Worm (Caenorhabditis elegans): ENCODE measurements around the gene ZK380.4.

Gene ZK380.4

ce11 chrX:1655207-1655606 lies 3.4 kb upstream of the ZK380.4 start, which contains the start of gene tbx-32:
Gene tbx-32 (plus strand): TSS chrX:1655507.
- TF ChIP-seq ceh-8 (GFP tag; optimal IDR thresholded peaks at IDR 0.05) (no peak), hlh-17 (GFP tag; optimal IDR thresholded peaks at IDR 0.05; ENCODE audit: borderline replicate concordance) (no peak), aly-2 (tag; optimal IDR thresholded peaks at IDR 0.05) (no peak), C16A3.4 (tag; optimal IDR thresholded peaks at IDR 0.05) (no peak), efl-1 (optimal IDR thresholded peaks at IDR 0.05) (no peak), efl-1 (GFP tag; optimal IDR thresholded peaks at IDR 0.05 in 1 of 2) (no peak), unc-130 (tag; optimal IDR thresholded peaks at IDR 0.05) (no peak), fkh-10 (GFP tag; optimal IDR thresholded peaks at IDR 0.05) (no peak), efl-3 (GFP tag; optimal IDR thresholded peaks at IDR 0.05) (no peak), nhr-84 (tag; optimal IDR thresholded peaks at IDR 0.05) (no peak), fkh-8 (tag; optimal IDR thresholded peaks at IDR 0.05) (no peak), elt-3 (tag; optimal IDR thresholded peaks at IDR 0.05) (no peak), lin-39 (tag; optimal IDR thresholded peaks at IDR 0.05) (no peak), nhr-47 (tag; optimal IDR thresholded peaks at IDR 0.05) (no peak), snpc-4 (tag; optimal IDR thresholded peaks at IDR 0.05) (no peak), isw-1 (GFP tag; IDR thresholded peaks at IDR 0.05) (no peak), nhr-85 (tag) (no peak), vab-15 (tag; optimal IDR thresholded peaks at IDR 0.05) (no peak), swsn-7 (tag; optimal IDR thresholded peaks at IDR 0.05) (no peak), nhr-237 (tag; optimal IDR thresholded peaks at IDR 0.05) (no peak)

- TF ChIP-seq ceh-8 (GFP tag; optimal IDR thresholded peaks at IDR 0.05) (no peak), nhr-19 (GFP tag; conservative IDR thresholded peaks at IDR 0.05) (no peak), lin-39 (tag; optimal IDR thresholded peaks at IDR 0.05) (no peak), jun-1 (tag; optimal IDR thresholded peaks at IDR 0.05) (no peak), nhr-47 (tag; optimal IDR thresholded peaks at IDR 0.05) (no peak), hpl-2 (GFP tag; optimal IDR thresholded peaks at IDR 0.05) (no peak), fkh-8 (tag; optimal IDR thresholded peaks at IDR 0.05) (no peak), egl-13 (tag; optimal IDR thresholded peaks at IDR 0.05) (no peak), zip-4 (GFP tag; optimal IDR thresholded peaks at IDR 0.05) (no peak), ama-1 (optimal IDR thresholded peaks at IDR 0.05) (no peak), nhr-85 (tag) (no peak), sox-4 (tag; optimal IDR thresholded peaks at IDR 0.05) (no peak), ceh-63 (GFP tag; optimal IDR thresholded peaks at IDR 0.05) (no peak), tlp-1 (tag; optimal IDR thresholded peaks at IDR 0.05) (no peak), pag-3 (tag; optimal IDR thresholded peaks at IDR 0.05; ENCODE audit: borderline replicate concordance, insufficient read depth) (no peak), sup-37 (GFP tag; optimal IDR thresholded peaks at IDR 0.05) (no peak), ces-1 (GFP tag; optimal IDR thresholded peaks at IDR 0.05) (no peak), tbx-2 (tag; optimal IDR thresholded peaks at IDR 0.05) (no peak), nhr-20 (tag; optimal IDR thresholded peaks at IDR 0.05) (no peak), alr-1 (tag; optimal IDR thresholded peaks at IDR 0.05; ENCODE audit: borderline replicate concordance) (no peak)
Measured at ce11 chrX:1654146-1654545, 2.4 kb upstream of the ZK380.4 start, which contains the start of gene ZK380.6. Gene ZK380.6 (plus strand): TSS chrX:1654446.

ce11 chrX:1643442-1644096 lies 8.2 kb downstream of the ZK380.4 start:
- no peak for TF ChIP-seq grh-1 (GFP tag; IDR thresholded peaks at IDR 0.05)
- TF ChIP-seq fos-1 (tag; optimal IDR thresholded peaks at IDR 0.05): no peak
- TF ChIP-seq mdl-1 (tag; optimal IDR thresholded peaks at IDR 0.05): no peak
- no peak for TF ChIP-seq tbx-2 (tag; optimal IDR thresholded peaks at IDR 0.05)
- no peak for TF ChIP-seq egl-13 (tag; optimal IDR thresholded peaks at IDR 0.05)
- no peak for TF ChIP-seq fkh-4 (tag; optimal IDR thresholded peaks at IDR 0.05; ENCODE audit: borderline replicate concordance)
- TF ChIP-seq ceh-82 (tag; optimal IDR thresholded peaks at IDR 0.05): no peak
- no peak for TF ChIP-seq aly-2 (tag; optimal IDR thresholded peaks at IDR 0.05)
- no peak for TF ChIP-seq elt-3 (tag; optimal IDR thresholded peaks at IDR 0.05)
- no peak for TF ChIP-seq unc-130 (tag; optimal IDR thresholded peaks at IDR 0.05)
- TF ChIP-seq xbp-1 (tag; optimal IDR thresholded peaks at IDR 0.05): no peak
- TF ChIP-seq lin-15B (tag; optimal IDR thresholded peaks at IDR 0.05): no peak
- no peak for TF ChIP-seq hlh-17 (GFP tag; optimal IDR thresholded peaks at IDR 0.05; ENCODE audit: borderline replicate concordance)
- TF ChIP-seq nhr-76 (tag; optimal IDR thresholded peaks at IDR 0.05): no peak
- no peak for TF ChIP-seq lin-39 (tag; optimal IDR thresholded peaks at IDR 0.05)
- TF ChIP-seq pag-3 (tag; optimal IDR thresholded peaks at IDR 0.05; ENCODE audit: borderline replicate concordance, insufficient read depth): no peak

Data from whole organism, L1 larva.